Worm (Caenorhabditis elegans): ENCODE results near the gene C31C9.6.

DNA sequence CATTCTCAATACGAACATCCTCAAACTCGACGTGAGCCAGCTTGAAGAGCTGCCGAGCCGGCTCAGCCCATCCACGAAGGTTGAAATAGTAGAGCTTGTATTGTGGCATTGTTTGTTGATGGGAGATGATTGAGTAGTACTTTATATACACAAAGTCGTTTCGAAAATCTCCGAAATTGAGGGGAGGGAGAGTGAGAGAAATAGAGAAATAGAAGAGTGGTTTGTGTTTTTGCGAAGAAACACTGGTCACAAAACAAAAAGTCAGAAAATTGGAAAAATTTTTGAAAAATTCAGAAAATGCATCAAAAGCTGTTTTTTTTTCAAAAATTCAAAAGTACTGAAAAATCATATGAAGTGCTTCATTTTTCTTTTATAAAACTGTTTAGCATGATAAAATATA, 50.7 kb downstream of the C31C9.6 start, which contains the start of gene gst-24:
- TF ChIP-seq nhr-28 (tag; optimal IDR thresholded peaks at IDR 0.05) = no peak
- TF ChIP-seq lin-15B (tag; optimal IDR thresholded peaks at IDR 0.05) = no peak
